Worm (Caenorhabditis elegans) whole organism, L2 larva: ENCODE data around the gene ZK54.3.
A peak's percentile ranks its signal among the peaks of the same experiment; 100 is the strongest.

Experiments used
- C34F6.9 ChIP-seq: fragments of 150-350 bp; optimal IDR thresholded peaks from 2 replicates; lab custom pipeline; 2014; ENCODE audit warnings: missing biosample characterization, missing genetic modification characterization
- F13H6.1 ChIP-seq: sonication (generic microtip); optimal IDR thresholded peaks from 2 replicates; lab custom pipeline; 2016; ENCODE audit warnings: missing genetic modification characterization, missing compliant biosample characterization
- R02D3.7 ChIP-seq: fragments of 150-350 bp; optimal IDR thresholded peaks from 2 replicates; lab custom pipeline; 2014; ENCODE audit warnings: missing biosample characterization, missing genetic modification characterization
- Y55F3AM.14 ChIP-seq: fragments of 200-800 bp; sonication (Bioruptor generic); optimal IDR thresholded peaks from 2 replicates; lab custom pipeline; 2018; ENCODE audit warnings: mild to moderate bottlenecking, missing genetic modification characterization, missing compliant biosample characterization
- ZK546.5 ChIP-seq: sonication (generic microtip); optimal IDR thresholded peaks from 2 replicates; lab custom pipeline; 2017; ENCODE audit warnings: missing biosample characterization, missing genetic modification characterization
- alr-1 ChIP-seq: fragments of 150-350 bp; optimal IDR thresholded peaks from 2 replicates; lab custom pipeline; 2014; ENCODE audit warnings: missing biosample characterization, missing genetic modification characterization
- aly-2 ChIP-seq: fragments of 150-350 bp; optimal IDR thresholded peaks from 2 replicates; lab custom pipeline; 2014; ENCODE audit warnings: missing biosample characterization, missing genetic modification characterization
- ama-1 ChIP-seq: fragments of 150-350 bp; optimal IDR thresholded peaks from 2 replicates; lab custom pipeline; 2018; ENCODE audit warnings: inconsistent platforms
- blmp-1 ChIP-seq: sonication (generic microtip); optimal IDR thresholded peaks from 2 replicates; lab custom pipeline; 2017; ENCODE audit warnings: missing genetic modification characterization, mild to moderate bottlenecking, missing compliant biosample characterization, antibody characterized with exemption, moderate library complexity; ENCODE audit not compliant: insufficient read depth
- ceh-16 ChIP-seq: fragments of 150-350 bp; optimal IDR thresholded peaks from 2 replicates; lab custom pipeline; 2014; ENCODE audit warnings: missing biosample characterization, missing genetic modification characterization
- ceh-82 ChIP-seq: fragments of 150-350 bp; optimal IDR thresholded peaks from 2 replicates; lab custom pipeline; 2014; ENCODE audit warnings: missing biosample characterization, missing genetic modification characterization
- crh-2 ChIP-seq: sonication (generic microtip); optimal IDR thresholded peaks from 2 replicates; lab custom pipeline; 2017; ENCODE audit warnings: missing biosample characterization, missing genetic modification characterization
- dmd-4 ChIP-seq: sonication (generic microtip); optimal IDR thresholded peaks from 2 replicates; lab custom pipeline; 2017; ENCODE audit warnings: missing biosample characterization, missing genetic modification characterization
- egl-27 ChIP-seq: sonication (generic microtip); optimal IDR thresholded peaks from 3 replicates; lab custom pipeline; 2017; ENCODE audit warnings: missing biosample characterization, missing genetic modification reagents, missing genetic modification characterization
- elt-1 ChIP-seq: fragments of 150-350 bp; optimal IDR thresholded peaks from 2 replicates; lab custom pipeline; 2014; ENCODE audit warnings: missing biosample characterization, missing genetic modification characterization
- elt-3 ChIP-seq: sonication (generic microtip); optimal IDR thresholded peaks from 2 replicates; lab custom pipeline; 2017; ENCODE audit warnings: missing biosample characterization, missing genetic modification characterization
- fos-1 ChIP-seq: fragments of 150-350 bp; optimal IDR thresholded peaks from 2 replicates; lab custom pipeline; 2014; ENCODE audit warnings: missing biosample characterization, missing genetic modification characterization
- gmeb-1 ChIP-seq: fragments of 150-350 bp; optimal IDR thresholded peaks from 2 replicates; lab custom pipeline; 2014; ENCODE audit warnings: missing biosample characterization, missing genetic modification characterization
- lin-11 ChIP-seq: fragments of 150-350 bp; sonication (generic microtip); optimal IDR thresholded peaks from 2 replicates; lab custom pipeline; 2014; ENCODE audit warnings: missing biosample characterization, missing genetic modification characterization, inconsistent platforms, mixed read lengths
- lin-13 ChIP-seq: fragments of 150-350 bp; optimal IDR thresholded peaks from 2 replicates; lab custom pipeline; 2014; ENCODE audit warnings: missing biosample characterization, missing genetic modification reagents, missing genetic modification characterization
- lin-39 ChIP-seq: fragments of 150-350 bp; optimal IDR thresholded peaks from 2 replicates; lab custom pipeline; 2014; ENCODE audit warnings: missing biosample characterization, missing genetic modification reagents, missing genetic modification characterization
- lsy-2 ChIP-seq, 2 experiments: fragments of 150-350 bp in 1 of 2; sonication (generic microtip) in 1 of 2; optimal IDR thresholded peaks; 2 replicates each; lab custom pipeline; 2014 to 2017; ENCODE audit warnings: missing biosample characterization in 2 of 2, missing genetic modification characterization in 2 of 2
- mab-5 ChIP-seq: fragments of 150-350 bp; optimal IDR thresholded peaks from 2 replicates; lab custom pipeline; 2014; ENCODE audit warnings: missing biosample characterization, missing genetic modification characterization
- mbf-1 ChIP-seq: sonication (generic microtip); optimal IDR thresholded peaks from 2 replicates; lab custom pipeline; 2017; ENCODE audit warnings: missing biosample characterization, missing genetic modification characterization
- mdl-1 ChIP-seq, 2 experiments: fragments of 150-350 bp in 1 of 2; sonication (generic microtip) in 1 of 2; optimal IDR thresholded peaks; 2 replicates each; lab custom pipeline; 2017; ENCODE audit warnings: missing biosample characterization in 2 of 2, missing genetic modification characterization in 2 of 2
- nhr-10 ChIP-seq: sonication (generic microtip); optimal IDR thresholded peaks from 2 replicates; lab custom pipeline; 2017; ENCODE audit warnings: missing biosample characterization, missing genetic modification characterization
- nhr-11 ChIP-seq: fragments of 150-350 bp; optimal IDR thresholded peaks from 2 replicates; lab custom pipeline; 2014; ENCODE audit warnings: missing biosample characterization, missing genetic modification characterization
- nhr-12 ChIP-seq: fragments of 150-350 bp; optimal IDR thresholded peaks from 2 replicates; lab custom pipeline; 2014; ENCODE audit warnings: missing biosample characterization, missing genetic modification characterization
- nhr-129 ChIP-seq: fragments of 150-350 bp; optimal IDR thresholded peaks from 2 replicates; lab custom pipeline; 2014; ENCODE audit warnings: missing biosample characterization, missing genetic modification characterization
- nhr-21 ChIP-seq: fragments of 150-350 bp; optimal IDR thresholded peaks from 2 replicates; lab custom pipeline; 2014; ENCODE audit warnings: missing biosample characterization, missing genetic modification characterization
- nhr-23 ChIP-seq: fragments of 150-350 bp; optimal IDR thresholded peaks from 2 replicates; lab custom pipeline; 2014; ENCODE audit warnings: missing biosample characterization, missing genetic modification reagents, missing genetic modification characterization
- nhr-237 ChIP-seq: fragments of 150-350 bp; optimal IDR thresholded peaks from 2 replicates; lab custom pipeline; 2014; ENCODE audit warnings: missing biosample characterization, missing genetic modification characterization
- nhr-25 ChIP-seq: fragments of 150-350 bp; sonication (generic microtip); optimal IDR thresholded peaks from 3 replicates; lab custom pipeline; 2014; ENCODE audit warnings: missing biosample characterization, missing genetic modification characterization
- nhr-6 ChIP-seq: fragments of 150-350 bp; optimal IDR thresholded peaks from 2 replicates; lab custom pipeline; 2014; ENCODE audit warnings: missing biosample characterization, missing genetic modification characterization
- nhr-77 ChIP-seq: fragments of 150-350 bp; optimal IDR thresholded peaks from 2 replicates; lab custom pipeline; 2014; ENCODE audit warnings: missing biosample characterization, missing genetic modification characterization
- peb-1 ChIP-seq: fragments of 150-350 bp; optimal IDR thresholded peaks from 2 replicates; lab custom pipeline; 2014; ENCODE audit warnings: missing biosample characterization, missing genetic modification characterization
- sem-4 ChIP-seq: fragments of 150-350 bp; optimal IDR thresholded peaks from 2 replicates; lab custom pipeline; 2014; ENCODE audit warnings: missing biosample characterization, missing genetic modification reagents, missing genetic modification characterization
- skn-1 ChIP-seq: sonication (generic microtip); optimal IDR thresholded peaks from 2 replicates; lab custom pipeline; 2017; ENCODE audit warnings: missing biosample characterization, missing genetic modification characterization
- sma-3 ChIP-seq: sonication (generic microtip); optimal IDR thresholded peaks from 2 replicates; lab custom pipeline; 2016; ENCODE audit warnings: missing genetic modification reagents, missing genetic modification characterization, missing compliant biosample characterization
- sma-9 ChIP-seq, 2 experiments: fragments of 150-350 bp in 1 of 2; sonication (generic microtip) in 1 of 2; optimal IDR thresholded peaks; 2 replicates each; lab custom pipeline; 2014 to 2016; ENCODE audit warnings: missing genetic modification characterization in 2 of 2, mild to moderate bottlenecking in 1 of 2, missing biosample characterization in 1 of 2, missing compliant biosample characterization in 1 of 2, missing genetic modification reagents in 1 of 2, moderate library complexity in 1 of 2
- snpc-4 ChIP-seq: fragments of 150-350 bp; optimal IDR thresholded peaks from 2 replicates; lab custom pipeline; 2014; ENCODE audit warnings: missing biosample characterization, missing genetic modification characterization
- unc-39 ChIP-seq: fragments of 150-350 bp; optimal IDR thresholded peaks from 2 replicates; lab custom pipeline; 2014; ENCODE audit warnings: missing biosample characterization, missing genetic modification characterization
- unc-55 ChIP-seq: fragments of 150-350 bp; sonication (generic microtip); optimal IDR thresholded peaks from 3 replicates; lab custom pipeline; 2014; ENCODE audit warnings: missing biosample characterization, missing genetic modification reagents, missing genetic modification characterization
- unc-62 ChIP-seq: fragments of 150-350 bp; optimal IDR thresholded peaks from 2 replicates; lab custom pipeline; 2014; ENCODE audit warnings: missing biosample characterization, missing genetic modification reagents, missing genetic modification characterization
- zag-1 ChIP-seq: fragments of 150-350 bp; optimal IDR thresholded peaks from 2 replicates; lab custom pipeline; 2014; ENCODE audit warnings: missing biosample characterization, missing genetic modification characterization
- ztf-1 ChIP-seq: fragments of 200-800 bp; sonication (Bioruptor generic); conservative IDR thresholded peaks from 2 replicates; pipeline ENCODE4 v1.3.6; 2022; ENCODE audit warnings: missing genetic modification characterization, missing compliant biosample characterization
- ztf-11 ChIP-seq: sonication (generic microtip); optimal IDR thresholded peaks from 2 replicates; lab custom pipeline; 2017; ENCODE audit warnings: missing biosample characterization, missing genetic modification characterization
- ztf-4 ChIP-seq: fragments of 150-350 bp; optimal IDR thresholded peaks from 2 replicates; lab custom pipeline; 2014; ENCODE audit warnings: missing biosample characterization, missing genetic modification characterization

ZK54.3 gene

DNA sequence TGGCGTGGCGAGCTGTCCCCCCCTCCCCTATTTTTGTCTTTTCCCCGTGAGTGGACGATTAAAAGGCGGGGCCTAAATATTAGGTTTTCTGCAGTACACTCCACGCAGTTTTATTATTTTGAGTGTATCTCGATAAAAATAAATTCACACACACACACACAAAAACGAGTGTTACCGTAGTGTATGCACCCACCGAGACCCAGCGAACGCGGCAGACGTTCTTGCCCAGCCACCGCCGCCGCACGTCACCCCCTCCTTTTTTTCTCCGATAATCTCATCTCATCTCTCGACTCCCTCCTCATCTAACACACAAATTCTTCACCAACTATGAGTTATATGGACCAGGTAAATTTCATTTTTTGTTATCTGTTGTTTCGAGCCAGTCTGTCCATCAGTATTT, 32.6 kb downstream of the ZK54.3 start, which contains the start of gene fubl-3:
TSS of gene fubl-3 (plus strand) at position 212 of the 400 bp plus-strand sequence.
- TF ChIP-seq ama-1 (no peak), sma-3 (GFP tag; lab: Kevin White, UChicago) (peak; percentile 16), nhr-25 (tag; lab: Kevin White, UChicago) (no peak), alr-1 (tag; lab: Kevin White, UChicago) (no peak), crh-2 (no peak), C34F6.9 (tag; lab: Kevin White, UChicago) (peak; percentile 32), nhr-21 (tag; lab: Kevin White, UChicago) (no peak), nhr-129 (peak; percentile 46), peb-1 (tag; lab: Kevin White, UChicago) (no peak), lin-39 (tag; lab: Kevin White, UChicago) (no peak), blmp-1 (tag; lab: Kevin White, UChicago) (no peak), nhr-237 (tag; lab: Kevin White, UChicago) (no peak), nhr-11 (tag; lab: Kevin White, UChicago) (no peak), Y55F3AM.14 (GFP tag; lab: Kevin White, UChicago) (no peak), elt-1 (tag; lab: Kevin White, UChicago) (no peak), lin-13 (GFP tag; lab: Kevin White, UChicago) (no peak), R02D3.7 (tag; lab: Kevin White, UChicago) (no peak), zag-1 (tag; lab: Kevin White, UChicago) (no peak), lsy-2 (tag; optimal IDR thresholded peaks at IDR 0.05; lab: Kevin White, UChicago) (peak; percentile 53 to 94), skn-1 (tag; lab: Kevin White, UChicago) (no peak), ztf-11 (tag; lab: Kevin White, UChicago) (no peak), aly-2 (tag; lab: Kevin White, UChicago) (no peak), nhr-10 (tag; lab: Kevin White, UChicago) (no peak), sma-9 (GFP tag; optimal IDR thresholded peaks at IDR 0.05; lab: Kevin White, UChicago) (no peak), sma-9 (tag; optimal IDR thresholded peaks at IDR 0.05; lab: Kevin White, UChicago) (no peak), ztf-4 (no peak), ceh-16 (tag; lab: Kevin White, UChicago) (peak; percentile 60), unc-39 (tag; lab: Kevin White, UChicago) (no peak), unc-62 (GFP tag; lab: Kevin White, UChicago) (no peak), mbf-1 (tag; lab: Kevin White, UChicago) (no peak), ztf-1 (GFP tag; lab: Robert Waterston, UW) (no peak), sem-4 (tag; lab: Kevin White, UChicago) (no peak), snpc-4 (tag; lab: Kevin White, UChicago) (peak; percentile 63), nhr-12 (tag; lab: Kevin White, UChicago) (no peak), F13H6.1 (tag; lab: Kevin White, UChicago) (peak; percentile 38), mdl-1 (tag; optimal IDR thresholded peaks at IDR 0.05; lab: Kevin White, UChicago) (no peak), elt-3 (tag; lab: Kevin White, UChicago) (no peak), egl-27 (tag; lab: Kevin White, UChicago) (no peak), gmeb-1 (tag; lab: Kevin White, UChicago) (no peak), nhr-6 (no peak), fos-1 (tag; lab: Kevin White, UChicago) (peak; percentile 25), nhr-77 (tag; lab: Kevin White, UChicago) (no peak), unc-55 (peak; percentile 61), ceh-82 (tag; lab: Kevin White, UChicago) (no peak), nhr-23 (tag; lab: Kevin White, UChicago) (no peak), mab-5 (tag; lab: Kevin White, UChicago) (no peak), dmd-4 (tag; lab: Kevin White, UChicago) (no peak), lin-11 (tag; lab: Kevin White, UChicago) (peak; percentile 16), ZK546.5 (tag; lab: Kevin White, UChicago) (no peak)
